Fruit fly (Drosophila melanogaster) whole organism, embryonic: ENCODE data around the gene MtnB.

Experiments
- Atf6 ChIP-seq: fragments of 200-800 bp; sonication (Bioruptor generic); IDR thresholded peaks from 2 replicates; pipeline ENCODE4 v1.3.6; 2022; ENCODE audit warnings: missing biosample characterization, missing genetic modification characterization
- B-H2 ChIP-seq: fragments of 200-800 bp; sonication (Bioruptor generic); optimal IDR thresholded peaks from 2 replicates; lab custom pipeline; 2018; ENCODE audit warnings: missing biosample characterization, mild to moderate bottlenecking, missing genetic modification characterization
- Bdp1 ChIP-seq: fragments of 200-800 bp; sonication (Bioruptor generic); optimal IDR thresholded peaks from 3 replicates; lab custom pipeline; 2016; ENCODE audit warnings: missing biosample characterization, missing genetic modification characterization
- Blimp-1 ChIP-seq: fragments of 200-800 bp; sonication (Bioruptor generic); optimal IDR thresholded peaks from 3 replicates; lab custom pipeline; 2018; ENCODE audit warnings: missing biosample characterization, missing genetic modification characterization, mild to moderate bottlenecking, moderate library complexity, missing genetic modification reagents
- CG10366 ChIP-seq: fragments of 200-800 bp; sonication (Bioruptor generic); IDR thresholded peaks from 2 replicates; pipeline ENCODE4 v1.3.6; 2022; ENCODE audit warnings: missing biosample characterization, missing genetic modification characterization
- CG11504 ChIP-seq: fragments of 200-800 bp; sonication (Bioruptor generic); optimal IDR thresholded peaks from 3 replicates; lab custom pipeline; 2019; ENCODE audit warnings: missing biosample characterization, mild to moderate bottlenecking, missing genetic modification characterization, moderate library complexity
- CG12155 ChIP-seq: fragments of 200-800 bp; sonication (Bioruptor generic); optimal IDR thresholded peaks from 3 replicates; lab custom pipeline; 2016; ENCODE audit warnings: missing biosample characterization, missing genetic modification characterization
- CG12769 ChIP-seq: fragments of 200-800 bp; sonication (Bioruptor generic); optimal IDR thresholded peaks from 2 replicates; lab custom pipeline; 2019; ENCODE audit warnings: missing biosample characterization, mild to moderate bottlenecking, missing genetic modification characterization, moderate library complexity
- CG1529 ChIP-seq: fragments of 200-800 bp; sonication (Bioruptor generic); optimal IDR thresholded peaks from 3 replicates; lab custom pipeline; 2018; ENCODE audit warnings: missing biosample characterization, missing genetic modification characterization
- CG17912 ChIP-seq: fragments of 200-800 bp; sonication (Bioruptor generic); optimal IDR thresholded peaks from 2 replicates; lab custom pipeline; 2018; ENCODE audit warnings: missing biosample characterization, mild to moderate bottlenecking, missing genetic modification characterization
- CG2120 ChIP-seq: fragments of 200-800 bp; sonication (Bioruptor generic); optimal IDR thresholded peaks from 3 replicates; lab custom pipeline; 2016; ENCODE audit warnings: missing biosample characterization, missing genetic modification characterization
- CG2202 ChIP-seq: fragments of 200-800 bp; sonication (Bioruptor generic); optimal IDR thresholded peaks from 2 replicates; lab custom pipeline; 2018; ENCODE audit warnings: missing biosample characterization, mild to moderate bottlenecking, missing genetic modification characterization
- CG32767 ChIP-seq: fragments of 200-800 bp; sonication (Bioruptor generic); IDR thresholded peaks from 2 replicates; pipeline ENCODE4 v1.3.6; 2022; ENCODE audit warnings: missing biosample characterization, missing genetic modification characterization
- CG3407 ChIP-seq: fragments of 200-800 bp; sonication (Bioruptor generic); optimal IDR thresholded peaks from 2 replicates; lab custom pipeline; 2018; ENCODE audit warnings: missing biosample characterization, mild to moderate bottlenecking, missing genetic modification characterization
- CG3838 ChIP-seq: fragments of 200-800 bp; sonication (Bioruptor generic); optimal IDR thresholded peaks from 3 replicates; lab custom pipeline; 2016; ENCODE audit warnings: missing biosample characterization, missing genetic modification characterization
- CG3995 ChIP-seq: fragments of 200-800 bp; sonication (Bioruptor generic); optimal IDR thresholded peaks from 3 replicates; lab custom pipeline; 2016; ENCODE audit warnings: missing biosample characterization, missing genetic modification characterization
- CG4854 ChIP-seq: fragments of 200-800 bp; sonication (Bioruptor generic); optimal IDR thresholded peaks from 2 replicates; lab custom pipeline; 2016; ENCODE audit warnings: missing biosample characterization, missing genetic modification characterization, inconsistent platforms
- CG7745 ChIP-seq: fragments of 200-800 bp; sonication (Bioruptor generic); optimal IDR thresholded peaks from 2 replicates; lab custom pipeline; 2018; ENCODE audit warnings: missing biosample characterization, mild to moderate bottlenecking, missing genetic modification characterization, moderate library complexity
- CG7963 ChIP-seq: fragments of 200-800 bp; sonication (Bioruptor generic); IDR thresholded peaks from 3 replicates; pipeline ENCODE4 v1.3.6; 2022; ENCODE audit warnings: missing biosample characterization, missing genetic modification characterization; ENCODE audit not compliant: partially characterized antibody
- CG8281 ChIP-seq: fragments of 200-800 bp; sonication (Bioruptor generic); optimal IDR thresholded peaks from 2 replicates; lab custom pipeline; 2018; ENCODE audit warnings: missing biosample characterization, mild to moderate bottlenecking, missing genetic modification characterization, moderate library complexity
- Dad ChIP-seq: fragments of 200-800 bp; sonication (Bioruptor generic); optimal IDR thresholded peaks from 3 replicates; lab custom pipeline; 2016; ENCODE audit warnings: missing biosample characterization, missing genetic modification characterization
- GATAe ChIP-seq: fragments of 200-800 bp; sonication (Bioruptor generic); conservative IDR thresholded peaks from 2 replicates; pipeline ENCODE4 v1.3.6; 2022; ENCODE audit warnings: missing biosample characterization, missing genetic modification characterization
- Meics ChIP-seq: fragments of 200-800 bp; sonication (Bioruptor generic); optimal IDR thresholded peaks from 2 replicates; lab custom pipeline; 2017; ENCODE audit warnings: missing biosample characterization, mild to moderate bottlenecking, missing genetic modification characterization
- TFAM ChIP-seq: fragments of 200-800 bp; sonication (Bioruptor generic); optimal IDR thresholded peaks from 2 replicates; lab custom pipeline; 2017; ENCODE audit warnings: missing biosample characterization, missing genetic modification characterization, inconsistent platforms
- Usf ChIP-seq: fragments of 200-800 bp; sonication (Bioruptor generic); optimal IDR thresholded peaks from 2 replicates; lab custom pipeline; 2017; ENCODE audit warnings: missing genotype, missing biosample characterization, missing genetic modification characterization
- al ChIP-seq: fragments of 200-800 bp; sonication (Bioruptor generic); IDR thresholded peaks from 2 replicates; pipeline ENCODE4 v1.3.6; 2022; ENCODE audit warnings: missing biosample characterization, missing genetic modification characterization
- bowl ChIP-seq: fragments of 200-800 bp; sonication (Bioruptor generic); IDR thresholded peaks from 2 replicates; pipeline ENCODE4 v1.3.6; 2022; ENCODE audit warnings: missing biosample characterization, missing genetic modification characterization
- chinmo ChIP-seq: fragments of 200-800 bp; sonication (Bioruptor generic); IDR thresholded peaks from 4 replicates; pipeline ENCODE4 v1.3.6; 2022; ENCODE audit warnings: missing biosample characterization, missing genetic modification characterization; ENCODE audit not compliant: partially characterized antibody
- chm ChIP-seq: fragments of 200-800 bp; sonication (Bioruptor generic); IDR thresholded peaks from 2 replicates; pipeline ENCODE4 v1.3.6; 2022; ENCODE audit warnings: missing biosample characterization, missing genetic modification characterization
- cwo ChIP-seq: fragments of 200-800 bp; sonication (Bioruptor generic); optimal IDR thresholded peaks from 3 replicates; lab custom pipeline; 2017; ENCODE audit warnings: missing biosample characterization, missing genetic modification characterization, mild to moderate bottlenecking, moderate library complexity, missing genetic modification reagents
- dysf ChIP-seq: fragments of 200-800 bp; sonication (Bioruptor generic); IDR thresholded peaks from 3 replicates; pipeline ENCODE4 v1.3.6; 2022; ENCODE audit warnings: missing biosample characterization, missing genetic modification characterization
- eve ChIP-seq, 2 experiments: fragments of >200 bp; optimal IDR thresholded peaks; 2 replicates each; lab custom pipeline; 2017; ENCODE audit warnings: missing biosample characterization in 2 of 2, missing genetic modification characterization in 2 of 2
- fd96Cb ChIP-seq: fragments of 200-800 bp; sonication (Bioruptor generic); optimal IDR thresholded peaks from 2 replicates; lab custom pipeline; 2018; ENCODE audit warnings: missing biosample characterization, mild to moderate bottlenecking, missing genetic modification characterization, moderate library complexity
- gem ChIP-seq: fragments of 200-800 bp; sonication (Bioruptor generic); optimal IDR thresholded peaks from 2 replicates; lab custom pipeline; 2019; ENCODE audit warnings: missing biosample characterization, mild to moderate bottlenecking, missing genetic modification characterization, moderate library complexity
- gt ChIP-seq: fragments of 200-800 bp; sonication (Bioruptor generic); IDR thresholded peaks from 2 replicates; pipeline ENCODE4 v1.3.6; 2022; ENCODE audit warnings: missing biosample characterization, missing genetic modification characterization
- ind ChIP-seq: fragments of 200-800 bp; sonication (Bioruptor generic); optimal IDR thresholded peaks from 3 replicates; lab custom pipeline; 2016; ENCODE audit warnings: missing biosample characterization, missing genetic modification characterization
- pros ChIP-seq: fragments of 200-800 bp; sonication (Bioruptor generic); optimal IDR thresholded peaks from 3 replicates; lab custom pipeline; 2019; ENCODE audit warnings: missing biosample characterization, mild to moderate bottlenecking, missing genetic modification characterization, moderate library complexity
- ranshi ChIP-seq: fragments of 200-800 bp; sonication (Bioruptor generic); IDR thresholded peaks from 2 replicates; pipeline ENCODE4 v1.3.6; 2022; ENCODE audit warnings: missing biosample characterization, missing genetic modification characterization
- row ChIP-seq: fragments of 200-800 bp; sonication (Bioruptor generic); IDR thresholded peaks from 3 replicates; pipeline ENCODE4 v1.3.6; 2022; ENCODE audit warnings: missing biosample characterization, missing genetic modification characterization
- shn ChIP-seq: fragments of 200-800 bp; sonication (Bioruptor generic); optimal IDR thresholded peaks from 3 replicates; lab custom pipeline; 2016; ENCODE audit warnings: missing biosample characterization, missing genetic modification characterization
- so ChIP-seq: fragments of 200-800 bp; sonication (Bioruptor generic); IDR thresholded peaks from 3 replicates; pipeline ENCODE4 v1.3.6; 2022; ENCODE audit warnings: missing biosample characterization, missing genetic modification characterization
- sob ChIP-seq: fragments of 200-800 bp; sonication (Bioruptor generic); IDR thresholded peaks from 2 replicates; pipeline ENCODE4 v1.3.6; 2022; ENCODE audit warnings: missing biosample characterization, missing genetic modification characterization
- stc ChIP-seq: fragments of 200-800 bp; sonication (Bioruptor generic); IDR thresholded peaks from 2 replicates; pipeline ENCODE4 v1.3.6; 2022; ENCODE audit warnings: missing biosample characterization, missing genetic modification characterization
- stwl ChIP-seq: fragments of 200-800 bp; sonication (Bioruptor generic); optimal IDR thresholded peaks from 3 replicates; lab custom pipeline; 2018; ENCODE audit warnings: missing biosample characterization, mild to moderate bottlenecking, missing genetic modification characterization, moderate library complexity
- usp ChIP-seq: fragments of >200 bp; optimal IDR thresholded peaks from 2 replicates; lab custom pipeline; 2017; ENCODE audit warnings: missing biosample characterization, missing genetic modification characterization
- vfl ChIP-seq: fragments of 200-800 bp; sonication (Bioruptor generic); optimal IDR thresholded peaks from 2 replicates; lab custom pipeline; 2016; ENCODE audit warnings: missing biosample characterization, missing genetic modification characterization
- wdn ChIP-seq: fragments of 200-800 bp; sonication (Bioruptor generic); IDR thresholded peaks from 2 replicates; pipeline ENCODE4 v1.3.6; 2022; ENCODE audit warnings: missing biosample characterization, missing genetic modification characterization
- yki ChIP-seq: fragments of >200 bp; optimal IDR thresholded peaks from 3 replicates; lab custom pipeline; 2018

The MtnB gene

DNA sequence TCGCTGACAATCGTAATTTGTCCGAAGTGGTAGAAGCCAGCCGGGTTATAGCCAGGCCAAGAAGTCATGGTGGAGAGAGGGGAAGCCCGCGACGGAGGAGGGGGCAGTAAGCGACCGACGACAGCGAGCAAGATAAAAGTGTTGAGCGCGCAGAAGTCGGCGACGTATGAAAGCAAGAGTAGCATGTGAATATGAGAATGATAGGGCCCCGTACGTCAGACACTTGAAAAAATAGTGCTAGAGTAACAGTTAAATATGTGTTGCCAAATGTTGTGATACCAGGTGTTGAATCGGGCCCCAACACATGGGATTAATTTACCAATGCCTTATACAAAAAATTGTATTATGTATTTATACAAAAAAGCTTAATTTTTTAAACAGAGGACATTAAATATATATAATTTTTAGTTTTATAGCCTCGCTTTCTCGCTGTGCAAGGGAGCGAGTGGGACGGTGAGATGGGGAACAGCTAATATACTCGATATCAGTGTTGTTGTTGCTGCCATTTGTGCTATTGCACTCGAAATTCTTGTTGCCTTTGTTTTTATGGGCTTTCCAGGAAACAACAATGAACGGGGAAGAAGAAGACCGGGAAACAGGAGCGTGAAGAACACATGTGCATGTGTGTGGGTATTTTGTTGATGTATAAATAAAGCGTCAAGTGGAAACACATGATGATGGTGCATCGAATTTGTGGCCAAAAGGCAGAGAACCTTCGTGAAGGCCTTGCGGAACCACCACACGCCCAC lies 46.5 kb upstream of the MtnB start (continued):
- TF ChIP-seq al (GFP tag; lab: Robert Waterston, UW), result peak; percentile 75
- peak; percentile 21 for TF ChIP-seq shn (GFP tag; lab: Kevin White, UChicago)
- TF ChIP-seq CG2202 (tag; lab: Kevin White, UChicago), result peak; percentile 75
- TF ChIP-seq bowl (GFP tag; lab: Robert Waterston, UW), result 0 out of 2 replicates have a peak, but pooled peaks have one; percentile 42
- peak; percentile 21 for TF ChIP-seq vfl (GFP tag; lab: Kevin White, UChicago)
- TF ChIP-seq chinmo (GFP tag; lab: Robert Waterston, UW), result peak; percentile 59; the same call in 3 of the 4 replicates
- no peak for TF ChIP-seq pros (GFP tag; lab: Kevin White, UChicago)
- TF ChIP-seq CG7963 (GFP tag; lab: Robert Waterston, UW), result no peak
- peak; percentile 83 for TF ChIP-seq CG2120 (GFP tag; lab: Kevin White, UChicago)
- TF ChIP-seq CG3838 (GFP tag; lab: Kevin White, UChicago), result peak; percentile 41
- peak; percentile 74 for TF ChIP-seq B-H2 (GFP tag; lab: Kevin White, UChicago)
- TF ChIP-seq Atf6 (GFP tag; lab: Robert Waterston, UW), result peak; percentile 87
- peak; percentile 88 for TF ChIP-seq fd96Cb
- TF ChIP-seq so (GFP tag; lab: Robert Waterston, UW), result peak; percentile 75
- TF ChIP-seq CG32767, result peak; percentile 58; the same call in 1 of the 2 replicates
- peak; percentile 85 for TF ChIP-seq CG10366 (GFP tag; lab: Robert Waterston, UW)
- peak; percentile 76 for TF ChIP-seq Usf
- TF ChIP-seq CG8281 (tag; lab: Kevin White, UChicago), result peak; percentile 65
- TF ChIP-seq usp, result no peak
- peak; percentile 78 for TF ChIP-seq CG12155 (GFP tag; lab: Kevin White, UChicago)
- TF ChIP-seq, all 482 proteins: peak for 361

DNA sequence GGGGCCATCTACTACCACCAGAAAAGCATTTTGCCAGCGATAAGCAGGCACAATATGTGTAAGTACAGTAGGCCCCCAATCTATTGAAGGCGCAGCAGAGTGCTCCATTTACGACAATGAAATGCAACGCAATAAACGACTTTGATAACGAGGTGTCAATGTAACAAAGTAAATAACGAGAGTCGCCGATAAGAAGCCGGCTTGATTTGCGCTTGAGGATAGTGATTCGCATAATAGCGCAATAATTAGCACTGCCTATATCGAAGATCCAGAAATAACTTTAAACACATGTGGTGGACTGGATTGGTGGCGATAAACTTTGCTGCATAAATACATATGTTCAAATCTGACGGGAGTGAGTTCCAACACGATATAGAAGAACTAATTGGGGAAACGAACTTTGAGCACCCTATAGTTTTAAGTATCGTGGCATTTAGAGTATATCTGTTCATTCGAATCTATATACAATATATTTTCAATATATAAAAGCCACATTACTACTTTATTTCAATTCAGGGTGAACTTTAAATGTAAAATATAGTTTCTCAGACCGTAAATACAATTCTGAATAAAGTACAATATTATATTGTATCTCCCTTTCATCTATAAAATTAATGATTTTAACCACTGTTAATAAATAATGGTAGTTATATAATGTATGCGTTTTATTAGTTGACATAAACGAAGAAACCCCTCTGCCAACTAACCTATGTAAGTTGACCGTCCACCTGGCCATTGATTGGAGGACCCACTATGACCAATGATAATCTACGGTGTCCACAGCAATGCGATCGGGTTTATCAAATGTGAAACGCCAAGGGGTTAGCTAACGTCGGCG lies 45.7 kb upstream of the MtnB start:
- no peak for TF ChIP-seq CG7745 (tag; lab: Kevin White, UChicago)
- TF ChIP-seq gt (GFP tag; lab: Robert Waterston, UW), result no peak
- no peak for TF ChIP-seq stwl (tag; lab: Kevin White, UChicago)
- TF ChIP-seq CG4854 (GFP tag; lab: Kevin White, UChicago), result no peak
- no peak for TF ChIP-seq yki (lab: Kevin White, UChicago)
- no peak for TF ChIP-seq stc (GFP tag; lab: Robert Waterston, UW)
- peak; percentile 43 for TF ChIP-seq CG17912 (GFP tag; lab: Kevin White, UChicago)
- peak; percentile 9 for TF ChIP-seq CG11504
- peak in 1 of 2 experiments; percentile 48 for TF ChIP-seq eve (GFP tag; optimal IDR thresholded peaks at IDR 0.05; lab: Kevin White, UChicago)
- no peak for TF ChIP-seq Meics (GFP tag; lab: Kevin White, UChicago)
- TF ChIP-seq GATAe (GFP tag; lab: Robert Waterston, UW), result no peak
- TF ChIP-seq ind (GFP tag; lab: Kevin White, UChicago), result peak; percentile 26
- peak; percentile 66 for TF ChIP-seq row (GFP tag; lab: Robert Waterston, UW)
- TF ChIP-seq ranshi (GFP tag; lab: Robert Waterston, UW), result no peak
- no peak for TF ChIP-seq chm
- TF ChIP-seq CG3995 (GFP tag; lab: Kevin White, UChicago), result no peak
- no peak for TF ChIP-seq sob (GFP tag; lab: Robert Waterston, UW)
- no peak for TF ChIP-seq cwo (GFP tag; lab: Kevin White, UChicago)
- TF ChIP-seq CG1529 (GFP tag; lab: Kevin White, UChicago), result no peak
- peak; percentile 43 for TF ChIP-seq CG12769 (tag; lab: Kevin White, UChicago)
- TF ChIP-seq Dad, result no peak
- no peak for TF ChIP-seq Blimp-1 (GFP tag; lab: Kevin White, UChicago)
- TF ChIP-seq wdn (GFP tag; lab: Robert Waterston, UW), result no peak
- TF ChIP-seq gem (tag; lab: Kevin White, UChicago), result no peak
- 0 out of 3 replicates have a peak, but pooled peaks have one; percentile 16 for TF ChIP-seq dysf (GFP tag; lab: Robert Waterston, UW)
- no peak for TF ChIP-seq Bdp1 (GFP tag; lab: Kevin White, UChicago)
- no peak for TF ChIP-seq CG3407 (GFP tag; lab: Kevin White, UChicago)
- TF ChIP-seq TFAM, result no peak
